Worm (Caenorhabditis elegans): ENCODE data around the gene delm-1.
A peak's percentile ranks its signal among the peaks of the same experiment; 100 is the strongest.

The delm-1 gene

DNA sequence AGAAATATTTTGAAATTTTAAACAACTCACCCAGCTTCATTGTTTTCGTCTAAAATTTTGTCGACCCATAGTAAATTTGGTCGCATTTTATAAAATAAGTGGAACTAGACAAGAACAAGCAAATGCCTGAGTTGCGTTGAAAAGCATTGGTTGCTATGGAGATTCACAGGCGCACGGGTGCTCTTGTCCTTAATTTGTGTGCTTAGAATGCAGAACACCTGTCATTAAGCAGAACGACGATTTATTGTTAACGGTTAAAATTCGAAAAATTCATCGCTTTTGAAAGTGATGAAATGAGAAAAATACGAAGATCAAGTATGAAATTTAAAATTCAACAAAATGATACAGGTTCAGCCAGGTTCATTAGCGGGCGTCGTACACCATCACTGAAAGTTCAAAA, 10.8 kb upstream of the delm-1 start, which contains the start of gene daf-10:
daf-10 (minus strand) TSS at position 101 of the 400 bp plus-strand sequence.
- TF ChIP-seq ceh-20 (GFP tag; IDR thresholded peaks at IDR 0.05) (no peak), mdt-29 (GFP tag; IDR thresholded peaks at IDR 0.05) (no peak), zip-11 (GFP tag; IDR thresholded peaks at IDR 0.05) (no peak), nhr-28 (tag; optimal IDR thresholded peaks at IDR 0.05) (no peak), lin-29 (GFP tag; IDR thresholded peaks at IDR 0.05) (no peak), nhr-25 (tag; optimal IDR thresholded peaks at IDR 0.05; ENCODE audit: borderline replicate concordance, insufficient read depth) (no peak), fos-1 (tag; optimal IDR thresholded peaks at IDR 0.05) (no peak), mes-2 (tag; optimal IDR thresholded peaks at IDR 0.05; ENCODE audit: poor library complexity, severe bottlenecking) (no peak), madf-5 (GFP tag; IDR thresholded peaks at IDR 0.05) (no peak), egl-27 (tag; optimal IDR thresholded peaks at IDR 0.05) (no peak), lin-39 (tag; optimal IDR thresholded peaks at IDR 0.05) (no peak), jun-1 (tag; optimal IDR thresholded peaks at IDR 0.05) (no peak), daf-12 (tag; optimal IDR thresholded peaks at IDR 0.05) (no peak), mdl-1 (tag; optimal IDR thresholded peaks at IDR 0.05) (no peak), nhr-102 (tag; optimal IDR thresholded peaks at IDR 0.05) (no peak), zag-1 (tag; optimal IDR thresholded peaks at IDR 0.05) (no peak), dve-1 (tag; optimal IDR thresholded peaks at IDR 0.05; ENCODE audit: insufficient read depth) (no peak), hlh-11 (tag; optimal IDR thresholded peaks at IDR 0.05) (no peak), aly-2 (tag; optimal IDR thresholded peaks at IDR 0.05) (no peak), nhr-11 (tag; optimal IDR thresholded peaks at IDR 0.05) (no peak)

DNA sequence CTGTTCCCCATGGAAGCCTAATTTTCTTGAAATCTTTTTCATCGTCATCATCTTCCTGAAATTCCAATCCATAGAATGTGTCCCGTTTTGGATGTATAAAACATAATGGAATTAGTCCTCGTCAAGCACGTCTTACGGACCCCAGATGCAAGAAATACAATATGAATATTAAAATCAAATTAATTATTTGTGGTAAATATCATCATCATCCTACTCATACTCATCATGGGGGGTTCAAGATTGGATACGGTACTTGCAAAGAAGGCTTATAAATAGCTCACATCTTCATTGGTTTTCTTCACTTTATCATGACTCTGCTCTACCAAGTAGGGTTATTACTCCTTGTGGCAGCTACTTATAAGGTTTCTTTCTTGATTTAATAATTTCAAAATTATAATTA, 9.1 kb upstream of the delm-1 start, which contains the start of gene flp-1:
flp-1 (plus strand) TSS at position 301 of the 400 bp plus-strand sequence.
- TF ChIP-seq ama-1 (optimal IDR thresholded peaks at IDR 0.05) (no peak), nhr-42 (GFP tag; IDR thresholded peaks at IDR 0.05) (no peak), lin-13 (GFP tag; optimal IDR thresholded peaks at IDR 0.05) (no peak), nhr-48 (tag; optimal IDR thresholded peaks at IDR 0.05) (no peak), lsy-2 (tag; optimal IDR thresholded peaks at IDR 0.05) (no peak), mdl-1 (tag; optimal IDR thresholded peaks at IDR 0.05) (no peak), nhr-28 (tag; optimal IDR thresholded peaks at IDR 0.05) (no peak), nhr-10 (tag; optimal IDR thresholded peaks at IDR 0.05) (no peak)

DNA sequence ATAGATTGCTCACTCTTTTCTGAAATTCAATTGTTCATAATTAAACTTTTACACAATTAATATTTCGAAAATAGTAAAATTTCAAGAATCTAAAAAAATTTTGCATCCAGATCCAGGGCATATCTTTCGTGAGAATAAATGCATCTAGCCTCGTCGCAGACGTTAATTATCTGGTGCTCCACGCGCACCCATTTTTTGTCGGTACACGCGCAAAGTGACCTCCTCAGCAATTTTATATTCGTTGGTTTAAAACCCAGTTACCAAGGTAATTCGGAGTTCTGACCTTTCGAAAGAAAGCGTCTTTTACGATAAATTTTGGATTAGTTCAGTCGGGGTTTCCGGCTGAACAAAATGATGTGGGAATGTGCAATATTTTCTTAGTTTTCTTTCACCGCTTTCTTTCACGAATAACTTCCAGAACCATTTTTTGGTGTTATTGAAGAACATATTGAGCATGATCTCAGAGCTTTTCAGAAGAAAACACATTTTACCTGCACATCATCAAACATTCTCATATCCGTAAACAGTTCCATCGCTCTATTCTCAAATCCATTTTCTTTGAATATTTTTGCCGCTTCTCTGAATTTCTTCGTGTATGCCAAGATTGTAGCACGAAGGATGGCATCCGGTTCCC, 5.0 kb upstream of the delm-1 start:
- no peak for TF ChIP-seq sdz-12 (GFP tag; optimal IDR thresholded peaks at IDR 0.05)
- no peak for TF ChIP-seq lin-29 (GFP tag; IDR thresholded peaks at IDR 0.05)
- no peak for TF ChIP-seq nhr-77 (tag; optimal IDR thresholded peaks at IDR 0.05)
- TF ChIP-seq ceh-20 (GFP tag; IDR thresholded peaks at IDR 0.05) = no peak
- no peak for TF ChIP-seq lsy-2 (tag; optimal IDR thresholded peaks at IDR 0.05)
- no peak for TF ChIP-seq madf-9 (GFP tag; conservative IDR thresholded peaks at IDR 0.05)
- no peak for TF ChIP-seq tra-1 (GFP tag; IDR thresholded peaks at IDR 0.05)
- TF ChIP-seq lir-3 (tag; optimal IDR thresholded peaks at IDR 0.05) = no peak
- TF ChIP-seq ceh-44 (GFP tag; IDR thresholded peaks at IDR 0.05) = peak; percentile 39; the same call in 1 of the 2 replicates
- TF ChIP-seq mdt-29 (GFP tag; IDR thresholded peaks at IDR 0.05) = 0 out of 2 replicates have a peak, but pooled peaks have one; percentile 9
- TF ChIP-seq lin-13 (GFP tag; optimal IDR thresholded peaks at IDR 0.05) = no peak
- TF ChIP-seq ztf-7 (tag; optimal IDR thresholded peaks at IDR 0.05) = no peak
- no peak for TF ChIP-seq daf-8 (GFP tag; IDR thresholded peaks at IDR 0.05)
- no peak for TF ChIP-seq F37D6.2 (tag; optimal IDR thresholded peaks at IDR 0.05)
- no peak for TF ChIP-seq mxl-3 (GFP tag; optimal IDR thresholded peaks at IDR 0.05)
- no peak for TF ChIP-seq ceh-62 (tag; optimal IDR thresholded peaks at IDR 0.05)
- TF ChIP-seq snpc-1.2 (GFP tag; IDR thresholded peaks at IDR 0.05) = peak; percentile 90
- TF ChIP-seq F49E8.2 (tag; optimal IDR thresholded peaks at IDR 0.05; ENCODE audit: borderline replicate concordance) = peak; percentile 70
- no peak for TF ChIP-seq mdl-1 (tag; optimal IDR thresholded peaks at IDR 0.05)

All from whole organism, L4 larva.